Fruit fly (Drosophila melanogaster): ENCODE data around the gene Snx17.

Gene Snx17

DNA sequence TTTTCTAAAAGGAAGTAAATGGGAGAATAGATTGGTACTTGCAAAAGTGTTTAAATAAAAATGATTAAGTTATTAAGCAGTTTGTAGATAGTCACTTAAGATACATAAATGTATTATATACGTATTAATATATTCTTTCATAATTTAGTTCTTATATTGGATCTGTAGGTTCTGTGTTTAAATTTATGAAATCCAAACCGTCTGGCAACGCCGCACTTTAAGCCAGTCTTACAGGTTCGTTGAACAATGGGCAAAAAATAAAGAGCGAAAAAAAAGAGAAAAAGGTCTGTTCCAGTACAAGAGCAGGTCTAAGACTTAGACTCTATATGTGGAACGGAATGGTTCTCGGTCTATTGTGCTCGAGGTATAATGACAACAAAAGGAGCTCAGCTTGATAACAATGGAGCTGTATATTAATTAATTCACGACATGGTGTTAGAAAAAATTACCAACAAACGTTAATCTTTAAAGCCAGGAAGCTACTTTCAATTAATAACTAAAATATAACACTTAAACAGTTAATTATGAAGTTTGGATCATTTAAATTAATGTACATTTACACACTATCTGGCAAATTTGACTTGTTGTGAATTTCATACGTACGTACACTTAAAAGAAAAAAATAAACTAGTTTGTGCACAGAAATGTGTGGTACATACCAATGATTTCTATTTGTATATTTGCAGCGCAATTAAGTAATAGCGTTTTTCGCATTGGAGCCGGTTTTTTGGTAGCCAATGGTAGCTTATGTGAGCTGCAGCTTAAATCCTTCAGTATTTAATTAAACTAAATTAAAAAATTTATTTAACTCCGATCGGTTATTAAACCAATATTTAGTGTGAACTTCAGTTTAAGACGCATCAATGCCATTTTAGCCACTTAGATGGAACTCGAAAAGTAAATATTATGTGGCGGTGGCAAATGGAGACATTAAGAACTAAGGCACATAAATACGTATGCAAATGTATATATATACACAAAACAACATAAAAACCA is 2.3 kb upstream of the Snx17 start, which contains the start of gene CG5731:
CG5731 (minus strand) TSS at position 946 of the 996 bp plus-strand sequence.
- TF ChIP-seq dsf (GFP tag; optimal IDR thresholded peaks at IDR 0.05; ENCODE audit: borderline replicate concordance) (no peak), h (GFP tag; optimal IDR thresholded peaks at IDR 0.05) (no peak), tai (GFP tag; optimal IDR thresholded peaks at IDR 0.05) (no peak), fru (GFP tag; optimal IDR thresholded peaks at IDR 0.05) (no peak), woc (GFP tag; optimal IDR thresholded peaks at IDR 0.05) (no peak), Rel (GFP tag; optimal IDR thresholded peaks at IDR 0.05) (no peak), Rel (tag; optimal IDR thresholded peaks at IDR 0.05) (no peak), rgr (GFP tag; optimal IDR thresholded peaks at IDR 0.05) (no peak), brk (GFP tag; optimal IDR thresholded peaks at IDR 0.05) (no peak), Jra (GFP tag; optimal IDR thresholded peaks at IDR 0.05) (no peak), Hr78 (GFP tag; optimal IDR thresholded peaks at IDR 0.05) (no peak), jim (GFP tag; optimal IDR thresholded peaks at IDR 0.05) (no peak), sv (GFP tag; optimal IDR thresholded peaks at IDR 0.05) (no peak), dmrt93B (GFP tag; optimal IDR thresholded peaks at IDR 0.05) (no peak), Mio (GFP tag; optimal IDR thresholded peaks at IDR 0.05) (no peak)

DNA sequence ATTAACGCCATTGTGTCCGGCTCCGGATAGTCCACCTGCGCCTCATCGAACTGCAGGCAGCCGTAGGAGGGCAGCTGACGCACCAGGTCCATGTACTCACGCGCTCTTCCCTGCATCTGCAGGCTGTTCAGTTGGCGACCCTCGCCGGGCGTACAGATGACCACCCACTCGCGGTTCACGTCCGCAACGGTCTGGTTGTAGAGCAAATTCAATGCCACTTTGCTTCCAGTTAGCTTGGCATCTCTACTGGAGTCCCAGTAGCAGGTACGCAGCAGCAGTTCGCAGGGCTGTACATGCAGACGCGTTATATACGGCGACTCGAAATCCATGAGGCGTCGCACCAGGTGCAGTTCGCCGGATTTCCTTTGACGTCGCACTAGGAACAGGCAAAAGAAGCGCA is 821 bp downstream of the Snx17 start:
- TF ChIP-seq fru (GFP tag; optimal IDR thresholded peaks at IDR 0.05), result no peak
- no peak for TF ChIP-seq CG9705 (GFP tag; optimal IDR thresholded peaks at IDR 0.05)
- TF ChIP-seq GATAd (GFP tag; optimal IDR thresholded peaks at IDR 0.05), result no peak
- TF ChIP-seq Dif (GFP tag; optimal IDR thresholded peaks at IDR 0.05; ENCODE audit: partially characterized antibody), result no peak
- TF ChIP-seq lola (GFP tag; optimal IDR thresholded peaks at IDR 0.05), result no peak
- TF ChIP-seq HLH106 (tag; optimal IDR thresholded peaks at IDR 0.05), result no peak
- no peak for TF ChIP-seq psq (GFP tag; optimal IDR thresholded peaks at IDR 0.05)
- no peak for TF ChIP-seq Dfd (GFP tag; optimal IDR thresholded peaks at IDR 0.05)
- TF ChIP-seq Mio (GFP tag; optimal IDR thresholded peaks at IDR 0.05), result no peak

DNA sequence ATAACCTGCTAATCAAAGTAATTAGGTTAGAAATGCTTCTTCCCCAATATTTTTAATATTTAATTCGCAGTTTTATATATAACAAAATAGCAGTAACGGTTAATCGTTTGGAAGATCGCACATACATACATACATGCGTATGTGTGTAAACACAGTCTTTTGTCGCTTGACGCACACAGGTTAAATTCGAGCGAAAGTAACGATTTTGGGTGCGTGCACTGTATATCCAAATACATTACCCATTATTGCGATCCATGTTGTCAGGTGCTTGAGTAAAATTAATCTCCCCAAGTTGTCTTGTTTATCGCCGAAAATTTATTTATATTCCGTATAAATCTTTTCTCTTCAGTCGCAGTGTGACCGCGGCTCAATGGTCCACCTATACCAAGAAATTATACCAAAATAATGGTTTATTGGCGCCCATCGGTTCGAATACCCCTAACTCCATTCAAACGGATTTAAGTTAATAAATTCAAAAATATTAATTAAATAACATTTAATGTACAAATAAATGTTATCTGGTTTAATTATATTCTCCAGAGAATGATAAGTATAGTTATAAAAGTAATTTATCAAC is 2.7 kb downstream of the Snx17 start, which contains the start of gene CG34159:
CG34159 (minus strand) TSS at position 385 of the 577 bp plus-strand sequence.
- TF ChIP-seq fru (GFP tag; optimal IDR thresholded peaks at IDR 0.05), result no peak
- TF ChIP-seq GATAd (GFP tag; optimal IDR thresholded peaks at IDR 0.05), result no peak
- no peak for TF ChIP-seq Myc (optimal IDR thresholded peaks at IDR 0.05)

DNA sequence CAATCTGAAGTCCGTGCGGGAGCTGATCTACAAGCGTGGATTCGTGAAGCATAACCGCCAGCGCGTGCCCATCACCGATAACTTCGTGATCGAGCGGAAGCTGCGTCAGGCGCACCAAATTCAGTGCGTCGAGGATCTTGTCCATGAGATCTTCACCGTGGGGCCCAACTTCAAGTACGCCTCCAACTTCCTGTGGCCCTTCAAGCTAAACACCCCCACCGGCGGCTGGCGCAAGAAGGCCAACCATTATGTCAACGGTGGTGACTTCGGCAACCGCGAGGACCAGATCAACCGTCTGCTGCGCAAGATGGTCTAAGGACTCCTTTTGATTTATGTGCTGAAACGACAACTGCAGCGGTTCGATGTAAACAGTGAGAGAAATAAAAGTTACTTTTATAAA is 5.0 kb downstream of the Snx17 start:
- TF ChIP-seq Hnf4 (GFP tag; optimal IDR thresholded peaks at IDR 0.05) (no peak), CG9705 (GFP tag; optimal IDR thresholded peaks at IDR 0.05) (no peak), Vsx2 (GFP tag; optimal IDR thresholded peaks at IDR 0.05; ENCODE audit: partially characterized antibody) (no peak)

DNA sequence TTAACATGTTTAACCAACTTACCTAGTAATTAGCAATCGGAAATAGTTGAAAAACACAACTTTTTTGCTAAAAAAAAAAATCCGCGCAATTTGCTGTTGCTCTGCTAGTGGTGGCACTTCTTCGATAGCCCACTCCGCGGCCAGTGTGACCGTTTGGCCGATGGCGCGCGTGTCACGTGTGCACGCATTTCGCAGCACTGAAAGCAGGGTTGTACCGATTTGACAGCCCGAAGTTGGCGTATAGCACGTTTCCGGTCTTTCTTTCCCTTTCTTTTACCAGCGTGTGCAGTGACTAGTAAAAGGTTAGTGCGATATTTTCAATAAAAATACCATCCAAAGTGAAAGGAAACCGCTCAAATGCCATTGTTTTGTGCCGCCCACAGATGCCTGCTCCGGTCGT is 5.9 kb downstream of the Snx17 start, which contains the start of the genes Ripalpha and RpL7:
Ripalpha (minus strand) TSS at position 128 of the 400 bp plus-strand sequence.
RpL7 (plus strand) TSS at position 158 of the 400 bp plus-strand sequence.
- peak; percentile 88 for TF ChIP-seq sage (GFP tag; optimal IDR thresholded peaks at IDR 0.05)
- peak; percentile 99 for TF ChIP-seq rgr (GFP tag; optimal IDR thresholded peaks at IDR 0.05)
- peak; percentile 52 to 97 for TF ChIP-seq foxo (GFP tag; optimal IDR thresholded peaks at IDR 0.05)
- peak; percentile 97 for TF ChIP-seq CG9705 (GFP tag; optimal IDR thresholded peaks at IDR 0.05)
- TF ChIP-seq tai (GFP tag; optimal IDR thresholded peaks at IDR 0.05), result peak; percentile 62
- TF ChIP-seq Hr83 (GFP tag; optimal IDR thresholded peaks at IDR 0.05; ENCODE audit: poor library complexity, severe bottlenecking), result peak; percentile 100
- peak; percentile 99 for TF ChIP-seq dmrt93B (GFP tag; optimal IDR thresholded peaks at IDR 0.05)
- TF ChIP-seq Dif (GFP tag; optimal IDR thresholded peaks at IDR 0.05; ENCODE audit: partially characterized antibody), result peak; percentile 71
- TF ChIP-seq ey (GFP tag; optimal IDR thresholded peaks at IDR 0.05), result peak; percentile 89
- peak; percentile 98 for TF ChIP-seq h (GFP tag; optimal IDR thresholded peaks at IDR 0.05)
- TF ChIP-seq dl (GFP tag; optimal IDR thresholded peaks at IDR 0.05; ENCODE audit: insufficient read depth in 1 of 2, partially characterized antibody in 2 of 2), result no peak
- TF ChIP-seq fru (GFP tag; optimal IDR thresholded peaks at IDR 0.05), result peak; percentile 86
- peak; percentile 91 for TF ChIP-seq Mio (GFP tag; optimal IDR thresholded peaks at IDR 0.05)
- TF ChIP-seq dsf (GFP tag; optimal IDR thresholded peaks at IDR 0.05; ENCODE audit: borderline replicate concordance), result peak; percentile 88
- TF ChIP-seq Hr78 (GFP tag; optimal IDR thresholded peaks at IDR 0.05), result no peak
- TF ChIP-seq Vsx2 (GFP tag; optimal IDR thresholded peaks at IDR 0.05; ENCODE audit: partially characterized antibody), result peak; percentile 89
- TF ChIP-seq HLH106 (tag; optimal IDR thresholded peaks at IDR 0.05), result peak; percentile 91
- TF ChIP-seq Dfd (GFP tag; optimal IDR thresholded peaks at IDR 0.05), result no peak
- no peak for TF ChIP-seq pan (optimal IDR thresholded peaks at IDR 0.05)
- peak; percentile 80 for TF ChIP-seq GATAd (GFP tag; optimal IDR thresholded peaks at IDR 0.05)
- no peak for TF ChIP-seq CrebA (GFP tag; optimal IDR thresholded peaks at IDR 0.05; ENCODE audit: borderline replicate concordance)
- TF ChIP-seq Jra (GFP tag; optimal IDR thresholded peaks at IDR 0.05), result peak; percentile 89
- peak; percentile 2 for TF ChIP-seq jim (GFP tag; optimal IDR thresholded peaks at IDR 0.05)
- peak; percentile 98 for TF ChIP-seq sv (GFP tag; optimal IDR thresholded peaks at IDR 0.05)
- TF ChIP-seq lola (GFP tag; optimal IDR thresholded peaks at IDR 0.05), result no peak
- peak; percentile 95 for TF ChIP-seq Sp1 (GFP tag; optimal IDR thresholded peaks at IDR 0.05)
- TF ChIP-seq OdsH (GFP tag; optimal IDR thresholded peaks at IDR 0.05), result peak; percentile 96
- TF ChIP-seq psq (GFP tag; optimal IDR thresholded peaks at IDR 0.05), result peak; percentile 85
- peak; percentile 71 for TF ChIP-seq woc (GFP tag; optimal IDR thresholded peaks at IDR 0.05)
- TF ChIP-seq Abd-B (GFP tag; optimal IDR thresholded peaks at IDR 0.05), result no peak
- TF ChIP-seq usp (GFP tag; optimal IDR thresholded peaks at IDR 0.05), result no peak

Measured in whole organism, wandering third instar larva.